Worm (Caenorhabditis elegans) whole organism, L4/young adult: ENCODE data around the gene sec-61.G.

Experiments used
- W03F9.2 ChIP-seq: fragments of 150-350 bp; optimal IDR thresholded peaks from 2 replicates; lab custom pipeline; 2014; ENCODE audit warnings: missing biosample characterization, missing genetic modification characterization
- dao-5 ChIP-seq: sonication (generic microtip); optimal IDR thresholded peaks from 2 replicates; lab custom pipeline; 2016; ENCODE audit warnings: missing genotype, missing genetic modification characterization, moderate library complexity, missing compliant biosample characterization
- him-1 ChIP-seq: sonication (generic microtip); optimal IDR thresholded peaks from 2 replicates; lab custom pipeline; 2016; ENCODE audit warnings: missing genotype, missing genetic modification reagents, missing genetic modification characterization, missing compliant biosample characterization

Gene sec-61.G

DNA sequence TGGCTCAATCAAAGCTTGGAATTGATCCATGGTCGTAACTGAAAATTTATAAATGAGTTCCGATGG lies at the start of gene sec-61.G:
Gene sec-61.G, minus strand, starts transcription at position 38 of the 66 bp plus-strand sequence.
- TF ChIP-seq him-1 (tag; lab: Kevin White, UChicago) = no peak
- TF ChIP-seq dao-5 (tag; lab: Kevin White, UChicago) = no peak
- TF ChIP-seq W03F9.2 (tag; lab: Kevin White, UChicago) = no peak

DNA sequence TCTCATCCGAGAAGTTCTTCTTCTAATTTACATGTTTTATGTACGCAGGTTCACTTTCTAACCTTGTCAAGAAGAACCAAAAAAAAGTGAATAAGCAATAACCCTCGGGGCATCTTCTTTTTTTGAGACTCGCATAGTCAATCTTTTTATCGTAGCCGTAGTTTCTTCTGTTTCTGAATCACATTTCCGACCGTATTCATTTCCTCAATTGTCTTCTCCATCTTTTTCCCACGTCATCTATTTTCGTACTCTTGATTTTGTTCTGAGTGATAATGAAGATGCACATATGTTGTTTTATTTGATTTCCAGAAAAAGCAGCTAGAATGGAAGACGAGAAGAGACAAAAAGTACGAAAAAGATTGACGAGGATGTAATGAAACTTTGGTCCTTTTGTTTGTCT lies 48.0 kb upstream of the sec-61.G start:
- no peak for TF ChIP-seq dao-5 (tag; lab: Kevin White, UChicago)
- no peak for TF ChIP-seq W03F9.2 (tag; lab: Kevin White, UChicago)
- TF ChIP-seq him-1 (tag; lab: Kevin White, UChicago) = no peak

DNA sequence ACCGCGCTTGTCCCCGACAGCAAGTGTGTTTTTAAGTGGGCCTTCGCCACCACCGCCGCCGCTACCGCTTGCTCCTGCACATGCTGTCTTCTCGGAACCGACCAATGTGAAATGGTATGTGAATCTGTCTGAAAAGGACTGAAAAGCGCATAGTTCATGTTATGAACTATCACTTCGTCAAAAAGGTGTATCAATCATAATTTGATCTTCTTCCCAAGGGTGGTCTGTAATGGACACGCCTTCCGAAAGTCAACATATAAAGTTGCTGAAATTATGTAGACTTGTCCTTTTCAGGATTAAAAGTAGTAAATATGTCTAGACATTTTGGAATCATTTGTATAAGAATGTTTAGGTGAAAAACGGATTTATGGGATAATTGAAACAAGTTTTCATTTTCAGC lies 45.2 kb upstream of the sec-61.G start, which contains the start of gene zip-9:
Gene zip-9, plus strand, starts transcription at position 301 of the 400 bp plus-strand sequence.
- TF ChIP-seq dao-5 (tag; lab: Kevin White, UChicago) = no peak
- no peak for TF ChIP-seq him-1 (tag; lab: Kevin White, UChicago)
- no peak for TF ChIP-seq W03F9.2 (tag; lab: Kevin White, UChicago)

DNA sequence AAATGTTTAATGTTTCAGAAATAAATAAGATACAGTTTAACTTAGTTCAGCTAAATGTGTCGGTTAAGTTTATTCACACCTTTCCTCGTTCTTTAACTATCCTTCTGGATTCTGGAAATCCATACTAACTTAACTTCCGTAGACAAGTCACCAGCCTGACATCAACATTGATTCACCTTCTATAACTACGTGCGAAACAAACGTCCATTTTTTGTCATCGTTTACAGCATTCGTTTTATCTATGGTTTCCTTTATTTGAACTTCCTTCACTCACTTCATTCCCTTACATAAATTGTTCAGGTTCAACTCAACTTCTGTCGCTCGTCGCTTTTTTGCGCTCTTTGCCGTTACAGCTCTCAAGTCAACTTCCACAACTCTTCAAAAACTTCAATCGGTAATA lies 44.2 kb upstream of the sec-61.G start, which contains the start of gene F17C11.26:
Gene F17C11.26, plus strand, starts transcription at position 301 of the 400 bp plus-strand sequence.
- TF ChIP-seq him-1 (tag; lab: Kevin White, UChicago) (no peak), W03F9.2 (tag; lab: Kevin White, UChicago) (no peak), dao-5 (tag; lab: Kevin White, UChicago) (no peak)

DNA sequence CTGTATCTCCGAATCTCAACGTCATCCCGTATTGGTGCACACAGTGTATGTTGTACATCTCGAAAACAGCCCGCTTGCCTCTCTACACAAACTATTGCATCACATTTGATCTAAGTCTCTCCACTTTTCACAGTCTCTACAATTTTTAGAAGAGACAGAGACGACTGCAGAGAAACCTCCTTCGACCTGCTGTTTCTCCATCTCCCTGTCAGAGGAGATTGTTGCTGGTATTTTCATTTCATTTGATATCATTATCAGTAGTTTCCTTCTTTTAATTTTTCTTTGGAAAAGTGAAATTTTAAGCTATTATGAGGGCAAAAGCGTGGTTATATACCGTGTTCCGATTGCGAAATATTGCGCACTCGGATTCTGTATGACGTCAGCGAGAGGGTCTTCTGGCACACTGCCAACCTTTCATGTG lies 43.6 kb upstream of the sec-61.G start:
- TF ChIP-seq W03F9.2 (tag; lab: Kevin White, UChicago) (peak; percentile 19), dao-5 (tag; lab: Kevin White, UChicago) (no peak)

DNA sequence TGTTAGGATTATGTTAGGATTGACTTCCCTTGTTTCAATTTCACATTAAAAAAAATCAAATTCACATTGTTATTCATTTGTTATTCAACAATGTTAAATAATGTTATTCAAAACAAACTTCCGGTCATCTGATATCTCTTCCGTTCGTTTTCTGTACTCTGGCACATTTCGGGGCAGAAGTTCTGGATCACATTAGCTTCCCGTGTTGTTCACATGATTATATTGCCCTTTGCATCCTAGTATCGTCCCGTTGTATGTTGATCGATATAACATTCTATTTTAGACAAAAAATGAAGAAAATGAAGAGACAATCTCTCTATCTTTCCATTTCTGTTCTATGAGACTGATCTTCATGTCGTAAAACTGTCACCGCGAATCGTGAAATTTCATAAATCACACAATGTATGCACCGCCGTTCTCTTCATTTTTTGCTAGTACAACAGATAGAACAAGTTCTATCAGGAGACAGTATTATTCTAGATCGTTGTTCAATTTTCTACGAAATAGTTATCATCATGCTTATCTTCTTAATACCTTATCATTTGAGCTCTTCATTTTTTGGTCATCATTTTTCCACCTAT lies 43.1 kb upstream of the sec-61.G start:
- TF ChIP-seq dao-5 (tag; lab: Kevin White, UChicago) (no peak), him-1 (tag; lab: Kevin White, UChicago) (no peak), W03F9.2 (tag; lab: Kevin White, UChicago) (no peak)

DNA sequence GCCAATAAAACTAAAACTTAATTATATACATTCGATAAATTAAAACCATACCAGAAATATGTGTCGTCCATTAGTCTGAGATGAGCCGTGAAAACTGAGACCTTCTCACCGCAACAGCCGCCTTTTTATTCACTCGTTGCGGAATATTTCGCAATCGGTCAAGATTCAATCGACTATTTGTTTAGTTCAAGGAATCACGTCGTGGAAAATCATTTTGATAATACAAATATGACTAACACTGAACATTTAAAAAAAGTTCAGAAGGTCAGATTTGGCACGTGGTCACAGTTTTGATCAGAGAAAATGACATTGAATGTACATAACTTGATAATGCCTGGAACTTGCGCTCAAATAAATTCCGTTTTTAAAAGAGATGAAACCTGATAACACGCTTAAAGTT lies 41.8 kb upstream of the sec-61.G start, which contains the start of gene F17C11.11:
Gene F17C11.11, minus strand, starts transcription at position 79 of the 400 bp plus-strand sequence.
- TF ChIP-seq dao-5 (tag; lab: Kevin White, UChicago) = no peak
- no peak for TF ChIP-seq W03F9.2 (tag; lab: Kevin White, UChicago)
- no peak for TF ChIP-seq him-1 (tag; lab: Kevin White, UChicago)

DNA sequence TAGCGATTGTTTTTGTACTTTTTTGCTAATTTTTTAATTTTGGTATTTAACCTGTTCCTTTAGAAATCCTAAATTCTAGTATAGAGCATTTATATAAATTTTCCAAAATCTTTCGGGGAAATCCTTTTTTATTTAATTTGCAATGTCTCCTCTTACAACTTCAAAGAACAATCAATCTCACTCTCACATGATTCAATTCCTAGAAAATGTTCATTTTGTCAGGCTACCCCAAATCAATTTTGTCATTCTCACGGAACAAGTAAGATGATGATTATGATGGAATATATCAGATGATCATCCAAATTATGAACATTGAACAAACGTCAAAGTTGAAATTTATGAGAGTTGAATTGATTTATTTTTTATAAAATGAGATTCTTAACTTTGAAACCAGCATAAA lies 40.4 kb upstream of the sec-61.G start:
- peak; percentile 10 for TF ChIP-seq W03F9.2 (tag; lab: Kevin White, UChicago)
- TF ChIP-seq dao-5 (tag; lab: Kevin White, UChicago) = no peak
- no peak for TF ChIP-seq him-1 (tag; lab: Kevin White, UChicago)

DNA sequence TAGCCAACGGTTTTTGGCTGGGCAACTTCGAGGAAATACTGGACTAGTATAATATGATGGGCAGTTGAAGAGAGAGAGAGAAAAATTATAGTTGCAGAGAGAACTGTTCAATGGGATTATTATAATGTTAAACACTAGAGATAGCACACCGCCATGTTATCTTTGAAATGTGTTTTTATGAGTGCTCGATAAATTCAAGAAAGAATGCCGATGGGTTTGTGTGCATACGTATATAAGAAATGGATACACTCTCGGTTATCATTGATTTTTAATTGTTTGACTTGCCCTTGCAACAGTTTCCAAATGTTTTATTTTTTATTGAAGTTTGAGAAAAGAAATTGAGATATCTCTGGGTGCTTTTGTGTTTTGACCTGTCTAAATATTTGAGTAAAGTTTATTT lies 39.7 kb upstream of the sec-61.G start, which contains the start of gene F17C11.12:
Gene F17C11.12, minus strand, starts transcription at position 240 of the 400 bp plus-strand sequence.
- TF ChIP-seq dao-5 (tag; lab: Kevin White, UChicago) (no peak), W03F9.2 (tag; lab: Kevin White, UChicago) (no peak), him-1 (tag; lab: Kevin White, UChicago) (no peak)

DNA sequence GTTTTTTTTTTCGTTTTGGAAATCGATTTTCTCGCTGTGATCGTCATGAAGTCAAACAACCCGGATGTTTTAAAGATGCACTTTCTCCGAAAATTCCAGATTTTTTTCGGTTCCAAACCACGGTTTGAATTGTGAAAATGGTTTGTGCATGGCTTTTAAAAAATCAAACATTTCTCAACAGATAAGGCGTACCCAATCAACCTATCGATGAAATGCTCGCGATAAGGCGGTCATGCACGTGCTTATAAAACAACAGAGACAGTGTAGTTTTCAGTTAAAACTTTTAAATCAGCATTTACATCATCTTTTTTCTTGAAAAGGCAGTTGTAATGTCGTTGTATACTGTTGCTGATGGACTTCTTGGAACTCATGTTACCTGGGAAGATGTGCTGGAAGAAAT lies 35.5 kb upstream of the sec-61.G start, which contains the start of gene F58B4.5:
Gene F58B4.5, plus strand, starts transcription at position 283 of the 400 bp plus-strand sequence.
- TF ChIP-seq dao-5 (tag; lab: Kevin White, UChicago) = no peak
- no peak for TF ChIP-seq him-1 (tag; lab: Kevin White, UChicago)
- TF ChIP-seq W03F9.2 (tag; lab: Kevin White, UChicago) = peak; percentile 21

DNA sequence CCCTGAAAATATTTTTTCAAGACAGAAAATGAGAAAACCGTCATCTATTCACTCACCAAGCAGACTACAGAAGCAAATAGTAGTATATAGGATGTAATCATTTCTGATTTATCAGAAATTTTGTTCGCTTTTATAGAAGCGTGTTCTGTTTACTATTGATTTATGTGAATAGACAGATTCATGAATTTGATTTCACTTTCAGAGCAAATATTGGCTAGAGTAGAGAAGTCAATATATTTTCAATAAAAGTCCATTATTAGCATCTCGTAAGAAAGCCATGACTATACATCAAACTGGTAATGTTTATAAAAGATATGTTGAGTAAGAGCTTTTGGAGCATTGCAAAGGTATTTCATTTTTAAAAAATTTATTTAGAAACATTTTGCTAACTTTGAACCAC lies 34.2 kb upstream of the sec-61.G start, which contains the start of gene scvp-1:
Gene scvp-1, minus strand, starts transcription at position 101 of the 400 bp plus-strand sequence.
- TF ChIP-seq him-1 (tag; lab: Kevin White, UChicago) (no peak), W03F9.2 (tag; lab: Kevin White, UChicago) (no peak), dao-5 (tag; lab: Kevin White, UChicago) (no peak)

DNA sequence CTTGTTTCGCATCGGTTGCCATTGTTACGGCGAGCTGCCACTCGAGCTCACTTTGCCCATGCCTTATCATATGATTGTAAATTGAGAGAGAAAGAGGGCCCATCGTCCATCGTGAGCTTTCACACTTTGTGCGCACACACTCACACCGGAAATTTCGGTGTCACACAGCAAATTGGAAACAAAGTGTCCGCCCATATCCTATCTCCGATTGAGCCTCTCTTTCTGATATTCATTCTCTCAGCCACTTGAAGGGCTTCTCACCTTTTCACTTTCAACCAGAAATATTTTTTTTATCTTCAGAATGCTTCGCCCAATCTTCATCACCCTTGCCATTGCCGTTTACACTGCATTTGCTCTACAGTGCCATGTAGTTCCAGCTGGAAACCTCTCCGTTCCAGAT lies 32.6 kb upstream of the sec-61.G start, which contains the start of gene F58B4.3:
Gene F58B4.3, plus strand, starts transcription at position 301 of the 400 bp plus-strand sequence.
- TF ChIP-seq dao-5 (tag; lab: Kevin White, UChicago) = no peak
- TF ChIP-seq W03F9.2 (tag; lab: Kevin White, UChicago) = no peak
- TF ChIP-seq him-1 (tag; lab: Kevin White, UChicago) = no peak

DNA sequence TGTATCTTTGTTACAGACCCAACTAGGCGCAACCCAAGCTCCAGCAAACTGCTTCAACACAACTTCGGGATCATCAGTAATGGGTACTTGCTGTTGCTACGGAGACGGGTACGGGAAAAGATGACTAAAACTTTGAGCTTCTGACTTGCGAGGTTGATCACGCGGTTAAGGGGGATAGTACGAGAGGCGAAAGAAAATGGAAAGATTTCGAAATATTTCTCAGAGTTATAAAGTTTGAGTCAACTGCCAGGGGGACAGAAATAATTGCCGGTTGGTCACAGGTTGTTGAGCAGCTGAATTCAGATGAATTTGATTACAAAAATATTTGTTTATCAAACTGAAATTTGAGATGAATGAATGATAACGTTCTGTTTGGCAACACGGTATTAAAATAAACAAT lies 28.7 kb upstream of the sec-61.G start:
- TF ChIP-seq him-1 (tag; lab: Kevin White, UChicago) (no peak), dao-5 (tag; lab: Kevin White, UChicago) (no peak), W03F9.2 (tag; lab: Kevin White, UChicago) (no peak)

DNA sequence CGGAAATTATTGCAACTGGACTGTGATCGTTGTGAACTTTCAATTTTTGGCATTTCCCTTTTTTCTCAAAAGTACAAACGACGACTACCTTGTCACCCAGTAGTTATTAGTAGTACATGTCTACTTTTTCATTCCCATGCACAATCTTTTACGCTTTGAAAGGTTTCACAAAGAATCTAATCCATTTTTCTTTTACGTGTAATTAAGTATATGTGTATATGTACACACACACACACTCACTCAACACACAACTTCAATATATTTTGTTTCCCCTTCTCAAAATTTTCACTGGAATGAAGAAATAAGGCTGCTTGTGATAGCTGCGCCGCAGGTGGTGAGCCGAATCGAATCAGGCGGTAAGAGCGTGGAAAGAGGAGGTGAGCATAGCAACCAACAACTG lies 27.8 kb upstream of the sec-61.G start, which contains the start of gene F58B4.6:
Gene F58B4.6, plus strand, starts transcription at position 301 of the 400 bp plus-strand sequence.
- no peak for TF ChIP-seq him-1 (tag; lab: Kevin White, UChicago)
- no peak for TF ChIP-seq dao-5 (tag; lab: Kevin White, UChicago)
- TF ChIP-seq W03F9.2 (tag; lab: Kevin White, UChicago) = no peak
